Worm (Caenorhabditis elegans) whole organism, L2 larva: ENCODE results near the gene tbc-8.
A peak's percentile ranks its signal among the peaks of the same experiment; 100 is the strongest.

Source experiments
- C34F6.9 ChIP-seq: fragments of 150-350 bp; optimal IDR thresholded peaks from 2 replicates; lab custom pipeline; 2014; ENCODE audit warnings: missing biosample characterization, missing genetic modification characterization
- F13H6.1 ChIP-seq: sonication (generic microtip); optimal IDR thresholded peaks from 2 replicates; lab custom pipeline; 2016; ENCODE audit warnings: missing genetic modification characterization, missing compliant biosample characterization
- R02D3.7 ChIP-seq: fragments of 150-350 bp; optimal IDR thresholded peaks from 2 replicates; lab custom pipeline; 2014; ENCODE audit warnings: missing biosample characterization, missing genetic modification characterization
- aly-2 ChIP-seq: fragments of 150-350 bp; optimal IDR thresholded peaks from 2 replicates; lab custom pipeline; 2014; ENCODE audit warnings: missing biosample characterization, missing genetic modification characterization
- ama-1 ChIP-seq: fragments of 150-350 bp; optimal IDR thresholded peaks from 2 replicates; lab custom pipeline; 2018; ENCODE audit warnings: inconsistent platforms
- blmp-1 ChIP-seq: sonication (generic microtip); optimal IDR thresholded peaks from 2 replicates; lab custom pipeline; 2017; ENCODE audit warnings: missing genetic modification characterization, mild to moderate bottlenecking, missing compliant biosample characterization, antibody characterized with exemption, moderate library complexity; ENCODE audit not compliant: insufficient read depth
- ceh-82 ChIP-seq: fragments of 150-350 bp; optimal IDR thresholded peaks from 2 replicates; lab custom pipeline; 2014; ENCODE audit warnings: missing biosample characterization, missing genetic modification characterization
- crh-2 ChIP-seq: sonication (generic microtip); optimal IDR thresholded peaks from 2 replicates; lab custom pipeline; 2017; ENCODE audit warnings: missing biosample characterization, missing genetic modification characterization
- dmd-4 ChIP-seq: sonication (generic microtip); optimal IDR thresholded peaks from 2 replicates; lab custom pipeline; 2017; ENCODE audit warnings: missing biosample characterization, missing genetic modification characterization
- elt-1 ChIP-seq: fragments of 150-350 bp; optimal IDR thresholded peaks from 2 replicates; lab custom pipeline; 2014; ENCODE audit warnings: missing biosample characterization, missing genetic modification characterization
- elt-3 ChIP-seq: sonication (generic microtip); optimal IDR thresholded peaks from 2 replicates; lab custom pipeline; 2017; ENCODE audit warnings: missing biosample characterization, missing genetic modification characterization
- fos-1 ChIP-seq: fragments of 150-350 bp; optimal IDR thresholded peaks from 2 replicates; lab custom pipeline; 2014; ENCODE audit warnings: missing biosample characterization, missing genetic modification characterization
- gmeb-1 ChIP-seq: fragments of 150-350 bp; optimal IDR thresholded peaks from 2 replicates; lab custom pipeline; 2014; ENCODE audit warnings: missing biosample characterization, missing genetic modification characterization
- lin-11 ChIP-seq: fragments of 150-350 bp; sonication (generic microtip); optimal IDR thresholded peaks from 2 replicates; lab custom pipeline; 2014; ENCODE audit warnings: missing biosample characterization, missing genetic modification characterization, inconsistent platforms, mixed read lengths
- lin-13 ChIP-seq: fragments of 150-350 bp; optimal IDR thresholded peaks from 2 replicates; lab custom pipeline; 2014; ENCODE audit warnings: missing biosample characterization, missing genetic modification reagents, missing genetic modification characterization
- lin-39 ChIP-seq: fragments of 150-350 bp; optimal IDR thresholded peaks from 2 replicates; lab custom pipeline; 2014; ENCODE audit warnings: missing biosample characterization, missing genetic modification reagents, missing genetic modification characterization
- lsy-2 ChIP-seq, 2 experiments: fragments of 150-350 bp in 1 of 2; sonication (generic microtip) in 1 of 2; optimal IDR thresholded peaks; 2 replicates each; lab custom pipeline; 2014 to 2017; ENCODE audit warnings: missing biosample characterization in 2 of 2, missing genetic modification characterization in 2 of 2
- mab-5 ChIP-seq: fragments of 150-350 bp; optimal IDR thresholded peaks from 2 replicates; lab custom pipeline; 2014; ENCODE audit warnings: missing biosample characterization, missing genetic modification characterization
- mdl-1 ChIP-seq, 2 experiments: fragments of 150-350 bp in 1 of 2; sonication (generic microtip) in 1 of 2; optimal IDR thresholded peaks; 2 replicates each; lab custom pipeline; 2017; ENCODE audit warnings: missing biosample characterization in 2 of 2, missing genetic modification characterization in 2 of 2
- nhr-10 ChIP-seq: sonication (generic microtip); optimal IDR thresholded peaks from 2 replicates; lab custom pipeline; 2017; ENCODE audit warnings: missing biosample characterization, missing genetic modification characterization
- nhr-11 ChIP-seq: fragments of 150-350 bp; optimal IDR thresholded peaks from 2 replicates; lab custom pipeline; 2014; ENCODE audit warnings: missing biosample characterization, missing genetic modification characterization
- nhr-129 ChIP-seq: fragments of 150-350 bp; optimal IDR thresholded peaks from 2 replicates; lab custom pipeline; 2014; ENCODE audit warnings: missing biosample characterization, missing genetic modification characterization
- nhr-21 ChIP-seq: fragments of 150-350 bp; optimal IDR thresholded peaks from 2 replicates; lab custom pipeline; 2014; ENCODE audit warnings: missing biosample characterization, missing genetic modification characterization
- nhr-23 ChIP-seq: fragments of 150-350 bp; optimal IDR thresholded peaks from 2 replicates; lab custom pipeline; 2014; ENCODE audit warnings: missing biosample characterization, missing genetic modification reagents, missing genetic modification characterization
- nhr-237 ChIP-seq: fragments of 150-350 bp; optimal IDR thresholded peaks from 2 replicates; lab custom pipeline; 2014; ENCODE audit warnings: missing biosample characterization, missing genetic modification characterization
- nhr-25 ChIP-seq: fragments of 150-350 bp; sonication (generic microtip); optimal IDR thresholded peaks from 3 replicates; lab custom pipeline; 2014; ENCODE audit warnings: missing biosample characterization, missing genetic modification characterization
- nhr-6 ChIP-seq: fragments of 150-350 bp; optimal IDR thresholded peaks from 2 replicates; lab custom pipeline; 2014; ENCODE audit warnings: missing biosample characterization, missing genetic modification characterization
- peb-1 ChIP-seq: fragments of 150-350 bp; optimal IDR thresholded peaks from 2 replicates; lab custom pipeline; 2014; ENCODE audit warnings: missing biosample characterization, missing genetic modification characterization
- sem-4 ChIP-seq: fragments of 150-350 bp; optimal IDR thresholded peaks from 2 replicates; lab custom pipeline; 2014; ENCODE audit warnings: missing biosample characterization, missing genetic modification reagents, missing genetic modification characterization
- skn-1 ChIP-seq: sonication (generic microtip); optimal IDR thresholded peaks from 2 replicates; lab custom pipeline; 2017; ENCODE audit warnings: missing biosample characterization, missing genetic modification characterization
- snpc-4 ChIP-seq: fragments of 150-350 bp; optimal IDR thresholded peaks from 2 replicates; lab custom pipeline; 2014; ENCODE audit warnings: missing biosample characterization, missing genetic modification characterization
- unc-39 ChIP-seq: fragments of 150-350 bp; optimal IDR thresholded peaks from 2 replicates; lab custom pipeline; 2014; ENCODE audit warnings: missing biosample characterization, missing genetic modification characterization
- unc-55 ChIP-seq: fragments of 150-350 bp; sonication (generic microtip); optimal IDR thresholded peaks from 3 replicates; lab custom pipeline; 2014; ENCODE audit warnings: missing biosample characterization, missing genetic modification reagents, missing genetic modification characterization
- unc-62 ChIP-seq: fragments of 150-350 bp; optimal IDR thresholded peaks from 2 replicates; lab custom pipeline; 2014; ENCODE audit warnings: missing biosample characterization, missing genetic modification reagents, missing genetic modification characterization
- zag-1 ChIP-seq: fragments of 150-350 bp; optimal IDR thresholded peaks from 2 replicates; lab custom pipeline; 2014; ENCODE audit warnings: missing biosample characterization, missing genetic modification characterization
- ztf-1 ChIP-seq: fragments of 200-800 bp; sonication (Bioruptor generic); conservative IDR thresholded peaks from 2 replicates; pipeline ENCODE4 v1.3.6; 2022; ENCODE audit warnings: missing genetic modification characterization, missing compliant biosample characterization
- ztf-4 ChIP-seq: fragments of 150-350 bp; optimal IDR thresholded peaks from 2 replicates; lab custom pipeline; 2014; ENCODE audit warnings: missing biosample characterization, missing genetic modification characterization

tbc-8 gene

ce11 chrIII:10364656-10365055 lies at the start of gene tbc-8:
Gene tbc-8 (plus strand): TSS chrIII:10364956.
- TF ChIP-seq mab-5 (tag; lab: Kevin White, UChicago), result no peak
- no peak for TF ChIP-seq lsy-2 (tag; optimal IDR thresholded peaks at IDR 0.05; lab: Kevin White, UChicago)
- TF ChIP-seq ceh-82 (tag; lab: Kevin White, UChicago), result no peak
- no peak for TF ChIP-seq unc-62 (GFP tag; lab: Kevin White, UChicago)
- TF ChIP-seq snpc-4 (tag; lab: Kevin White, UChicago), result no peak
- TF ChIP-seq elt-1, result no peak
- no peak for TF ChIP-seq nhr-21 (tag; lab: Kevin White, UChicago)
- TF ChIP-seq unc-39 (tag; lab: Kevin White, UChicago), result no peak
- TF ChIP-seq lin-11 (tag; lab: Kevin White, UChicago), result no peak
- no peak for TF ChIP-seq ztf-4 (tag; lab: Kevin White, UChicago)
- no peak for TF ChIP-seq skn-1
- TF ChIP-seq mdl-1 (tag; optimal IDR thresholded peaks at IDR 0.05; lab: Kevin White, UChicago), result no peak
- no peak for TF ChIP-seq dmd-4
- no peak for TF ChIP-seq ama-1
- TF ChIP-seq nhr-10 (tag; lab: Kevin White, UChicago), result no peak
- no peak for TF ChIP-seq nhr-6 (tag; lab: Kevin White, UChicago)
- no peak for TF ChIP-seq aly-2 (tag; lab: Kevin White, UChicago)
- TF ChIP-seq F13H6.1 (tag; lab: Kevin White, UChicago), result no peak

DNA sequence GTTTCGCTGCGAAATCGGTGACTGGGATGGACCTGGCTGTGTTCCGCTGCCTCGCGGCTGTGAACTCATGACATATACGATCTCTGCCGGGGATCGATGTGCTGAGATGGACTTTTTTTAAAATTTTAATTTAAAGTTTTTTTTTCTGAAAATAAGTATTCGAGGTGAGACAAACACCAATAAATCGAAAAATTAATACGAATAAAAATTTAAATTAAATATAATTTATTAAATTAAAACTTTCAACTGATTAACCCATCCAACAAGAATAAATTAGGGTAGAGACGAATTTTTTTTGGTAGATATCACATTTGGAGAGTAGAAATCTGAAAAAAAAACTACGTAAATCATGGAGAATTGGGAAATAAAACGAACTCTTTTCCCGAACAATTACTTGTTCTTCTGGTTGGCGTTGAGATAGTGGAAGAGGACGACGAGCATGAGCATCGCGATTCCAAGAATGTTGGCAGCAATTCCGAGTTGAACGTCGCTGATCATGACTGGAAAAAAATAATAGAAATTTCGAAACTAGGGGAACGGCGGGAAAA lies 46.6 kb upstream of the tbc-8 start, which contains the start of the genes unc-50 and ostf-4:
Gene unc-50, minus strand, starts transcription at position 101 of the 548 bp plus-strand sequence.
Gene ostf-4, minus strand, starts transcription at position 498 of the 548 bp plus-strand sequence.
- TF ChIP-seq lin-39 (tag; lab: Kevin White, UChicago) (no peak), nhr-23 (no peak), nhr-6 (tag; lab: Kevin White, UChicago) (no peak), ztf-1 (GFP tag; lab: Robert Waterston, UW) (no peak), unc-39 (tag; lab: Kevin White, UChicago) (no peak), elt-3 (tag; lab: Kevin White, UChicago) (no peak), crh-2 (tag; lab: Kevin White, UChicago) (no peak), nhr-25 (tag; lab: Kevin White, UChicago) (no peak), nhr-129 (tag; lab: Kevin White, UChicago) (no peak), aly-2 (tag; lab: Kevin White, UChicago) (no peak), mdl-1 (tag; optimal IDR thresholded peaks at IDR 0.05; lab: Kevin White, UChicago) (no peak), nhr-237 (tag; lab: Kevin White, UChicago) (no peak), gmeb-1 (tag; lab: Kevin White, UChicago) (no peak)

DNA sequence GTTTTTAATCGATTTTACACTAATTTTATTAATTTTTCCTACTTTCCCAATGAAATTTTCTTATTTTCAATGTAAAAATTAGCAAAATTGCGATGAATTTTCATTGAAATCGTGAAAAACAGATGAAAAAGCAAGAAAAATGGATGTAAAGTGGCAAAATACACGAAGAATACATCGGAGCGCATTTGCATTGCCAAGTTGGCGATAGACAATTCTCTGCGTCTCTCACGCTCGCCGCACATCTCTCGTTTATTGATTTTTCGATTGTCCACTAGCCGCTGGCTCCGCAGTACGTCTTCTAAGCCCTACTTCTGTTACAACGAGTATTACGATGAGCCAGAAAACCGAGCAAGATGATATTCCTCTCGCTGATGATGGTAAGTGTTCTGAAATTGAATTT lies 46.0 kb upstream of the tbc-8 start, which contains the start of gene unc-69:
Gene unc-69, plus strand, starts transcription at position 185 of the 400 bp plus-strand sequence.
- TF ChIP-seq ama-1 (no peak), gmeb-1 (tag; lab: Kevin White, UChicago) (peak; percentile 16), sem-4 (tag; lab: Kevin White, UChicago) (peak; percentile 19), C34F6.9 (tag; lab: Kevin White, UChicago) (peak; percentile 86), nhr-6 (tag; lab: Kevin White, UChicago) (no peak), ceh-82 (tag; lab: Kevin White, UChicago) (no peak), fos-1 (tag; lab: Kevin White, UChicago) (peak; percentile 35), nhr-11 (tag; lab: Kevin White, UChicago) (no peak), lsy-2 (tag; optimal IDR thresholded peaks at IDR 0.05; lab: Kevin White, UChicago) (peak in 1 of 2 experiments; percentile 84), mab-5 (tag; lab: Kevin White, UChicago) (peak; percentile 50), F13H6.1 (tag; lab: Kevin White, UChicago) (peak; percentile 35), nhr-21 (tag; lab: Kevin White, UChicago) (peak; percentile 4), unc-39 (tag; lab: Kevin White, UChicago) (no peak), lin-11 (tag; lab: Kevin White, UChicago) (peak; percentile 17), nhr-129 (tag; lab: Kevin White, UChicago) (peak; percentile 65), lin-13 (peak; percentile 60), R02D3.7 (tag; lab: Kevin White, UChicago) (no peak), zag-1 (tag; lab: Kevin White, UChicago) (peak; percentile 66), crh-2 (tag; lab: Kevin White, UChicago) (peak; percentile 96), unc-55 (GFP tag; lab: Kevin White, UChicago) (peak; percentile 88), blmp-1 (tag; lab: Kevin White, UChicago) (no peak), peb-1 (tag; lab: Kevin White, UChicago) (no peak)
